Worm (Caenorhabditis elegans) whole organism, young adult: ENCODE data around the gene vha-3.
A peak's percentile ranks its signal among the peaks of the same experiment; 100 is the strongest.

Experiments used
- B0035.1 ChIP-seq: sonication (generic microtip); optimal IDR thresholded peaks from 2 replicates; lab custom pipeline; 2016; ENCODE audit warnings: missing genetic modification characterization, mild to moderate bottlenecking, missing compliant biosample characterization, missing genotype, missing genetic modification reagents
- D2030.7 ChIP-seq: fragments of 200-800 bp; sonication (Bioruptor generic); IDR thresholded peaks from 2 replicates; pipeline ENCODE4 v1.3.6; 2022; ENCODE audit warnings: missing genetic modification reagents, missing genetic modification characterization, missing compliant biosample characterization
- F22D6.2 ChIP-seq: sonication (generic microtip); optimal IDR thresholded peaks from 2 replicates; lab custom pipeline; 2016; ENCODE audit warnings: mild to moderate bottlenecking, missing genetic modification characterization, missing compliant biosample characterization
- F33H1.4 ChIP-seq: fragments of 200-800 bp; sonication (Bioruptor generic); IDR thresholded peaks from 2 replicates; pipeline ENCODE4 v1.3.6; 2022; ENCODE audit warnings: missing genetic modification reagents, missing genetic modification characterization, missing compliant biosample characterization
- F49E8.2 ChIP-seq: sonication (generic microtip); optimal IDR thresholded peaks from 3 replicates; lab custom pipeline; 2017; ENCODE audit warnings: missing genetic modification characterization, mild to moderate bottlenecking, missing compliant biosample characterization, antibody characterized with exemption, moderate library complexity; ENCODE audit not compliant: insufficient read depth
- T07F8.4 ChIP-seq: sonication (generic microtip); optimal IDR thresholded peaks from 2 replicates; lab custom pipeline; 2016; ENCODE audit warnings: mild to moderate bottlenecking, missing genetic modification characterization, moderate library complexity, missing compliant biosample characterization
- Y56A3A.18 ChIP-seq: fragments of 200-800 bp; sonication (Bioruptor generic); IDR thresholded peaks from 2 replicates; pipeline ENCODE4 v1.3.6; 2022; ENCODE audit warnings: missing genetic modification reagents, missing genetic modification characterization, missing compliant biosample characterization
- Y67H2A.10 ChIP-seq: fragments of 200-800 bp; sonication (Bioruptor generic); conservative IDR thresholded peaks from 2 replicates; pipeline ENCODE4 v1.3.6; 2022; ENCODE audit warnings: missing genetic modification reagents, missing genetic modification characterization, missing compliant biosample characterization
- akir-1 ChIP-seq: fragments of 200-800 bp; sonication (Bioruptor generic); optimal IDR thresholded peaks from 2 replicates; lab custom pipeline; 2018; ENCODE audit warnings: mild to moderate bottlenecking, missing genetic modification characterization, moderate library complexity, missing compliant biosample characterization
- atf-7 ChIP-seq: sonication (generic microtip); optimal IDR thresholded peaks from 2 replicates; lab custom pipeline; 2017; ENCODE audit warnings: mild to moderate bottlenecking, missing genetic modification characterization, missing compliant biosample characterization
- athp-1 ChIP-seq: sonication (generic microtip); optimal IDR thresholded peaks from 2 replicates; lab custom pipeline; 2017; ENCODE audit warnings: mild to moderate bottlenecking, missing genetic modification characterization, missing compliant biosample characterization
- attf-5 ChIP-seq: fragments of 200-800 bp; sonication (Bioruptor generic); optimal IDR thresholded peaks from 2 replicates; lab custom pipeline; 2018; ENCODE audit warnings: mild to moderate bottlenecking, missing genetic modification characterization, missing compliant biosample characterization
- cebp-1 ChIP-seq, 2 experiments: fragments of 200-800 bp in 1 of 2; sonication (Bioruptor generic) in 1 of 2; sonication (generic microtip) in 1 of 2; IDR thresholded peaks in 1 of 2; optimal IDR thresholded peaks in 1 of 2; 2 replicates each; pipeline versions ENCODE4 v1.3.6 to Lab custom; 2017 to 2022; ENCODE audit warnings: missing compliant biosample characterization in 2 of 2, missing genetic modification characterization in 2 of 2, mild to moderate bottlenecking in 1 of 2, missing genetic modification reagents in 1 of 2, moderate library complexity in 1 of 2
- ceh-27 ChIP-seq: fragments of 200-800 bp; sonication (Bioruptor generic); optimal IDR thresholded peaks from 2 replicates; lab custom pipeline; 2018; ENCODE audit warnings: mild to moderate bottlenecking, missing genetic modification characterization, moderate library complexity, missing compliant biosample characterization
- ceh-91 ChIP-seq: fragments of 200-800 bp; sonication (Bioruptor generic); IDR thresholded peaks from 2 replicates; pipeline ENCODE4 v1.3.6; 2022; ENCODE audit warnings: missing genetic modification reagents, missing genetic modification characterization, missing compliant biosample characterization
- dox-1 ChIP-seq: fragments of 200-800 bp; sonication (Bioruptor generic); IDR thresholded peaks from 2 replicates; pipeline ENCODE4 v1.3.6; 2022; ENCODE audit warnings: missing genetic modification reagents, missing genetic modification characterization, missing compliant biosample characterization
- egl-18 ChIP-seq: fragments of 200-800 bp; sonication (Bioruptor generic); IDR thresholded peaks from 2 replicates; pipeline ENCODE4 v1.3.6; 2022; ENCODE audit warnings: missing genetic modification reagents, missing genetic modification characterization, missing compliant biosample characterization
- ets-4 ChIP-seq: fragments of 200-800 bp; sonication (Bioruptor generic); optimal IDR thresholded peaks from 2 replicates; lab custom pipeline; 2018; ENCODE audit warnings: mild to moderate bottlenecking, missing genetic modification characterization, missing compliant biosample characterization
- him-1 ChIP-seq: sonication (generic microtip); optimal IDR thresholded peaks from 2 replicates; lab custom pipeline; 2016; ENCODE audit warnings: missing genotype, missing genetic modification reagents, missing genetic modification characterization, missing compliant biosample characterization
- hrde-1 ChIP-seq: sonication (generic microtip); optimal IDR thresholded peaks from 2 replicates; lab custom pipeline; 2016; ENCODE audit warnings: missing genetic modification characterization, mild to moderate bottlenecking, missing compliant biosample characterization, moderate library complexity, missing genotype, missing genetic modification reagents, borderline replicate concordance
- let-607 ChIP-seq, 2 experiments: fragments of 200-800 bp in 1 of 2; sonication (Bioruptor generic) in 1 of 2; sonication (generic microtip) in 1 of 2; optimal IDR thresholded peaks; 2 replicates each; lab custom pipeline; 2016 to 2018; ENCODE audit warnings: mild to moderate bottlenecking in 2 of 2, missing compliant biosample characterization in 2 of 2, missing genetic modification characterization in 2 of 2, moderate library complexity in 2 of 2, missing genotype in 1 of 2
- lin-35 ChIP-seq, 3 experiments: fragments of 150-350 bp in 2 of 3; sonication (generic microtip) in 1 of 3; optimal IDR thresholded peaks; 2 replicates each; lab custom pipeline; 2014 to 2018; ENCODE audit warnings: missing biosample characterization in 3 of 3, missing genetic modification characterization in 3 of 3, missing genetic modification reagents in 3 of 3
- lin-40 ChIP-seq: sonication (generic microtip); optimal IDR thresholded peaks from 2 replicates; lab custom pipeline; 2016; ENCODE audit warnings: missing genetic modification characterization, mild to moderate bottlenecking, missing compliant biosample characterization, missing genotype, missing genetic modification reagents
- lin-54 ChIP-seq: fragments of 200-800 bp; sonication (Bioruptor generic); optimal IDR thresholded peaks from 2 replicates; lab custom pipeline; 2018; ENCODE audit warnings: mild to moderate bottlenecking, missing genetic modification characterization, missing compliant biosample characterization
- lsl-1 ChIP-seq: fragments of 200-800 bp; sonication (Bioruptor generic); optimal IDR thresholded peaks from 2 replicates; lab custom pipeline; 2018; ENCODE audit warnings: mild to moderate bottlenecking, missing genetic modification characterization, moderate library complexity, missing compliant biosample characterization
- madf-10 ChIP-seq: sonication (generic microtip); optimal IDR thresholded peaks from 2 replicates; lab custom pipeline; 2016; ENCODE audit warnings: mild to moderate bottlenecking, missing genetic modification characterization, missing compliant biosample characterization
- mcd-1 ChIP-seq: fragments of 200-800 bp; sonication (Bioruptor generic); IDR thresholded peaks from 2 replicates; pipeline ENCODE4 v1.3.6; 2022; ENCODE audit warnings: missing genetic modification reagents, missing genetic modification characterization, missing compliant biosample characterization
- mes-4 ChIP-seq: sonication (generic microtip); optimal IDR thresholded peaks from 2 replicates; lab custom pipeline; 2016; ENCODE audit warnings: missing genotype, missing genetic modification characterization, missing compliant biosample characterization
- nhr-80 ChIP-seq: sonication (generic microtip); optimal IDR thresholded peaks from 2 replicates; lab custom pipeline; 2016; ENCODE audit warnings: missing genetic modification characterization, missing compliant biosample characterization
- nhr-90 ChIP-seq: sonication (generic microtip); optimal IDR thresholded peaks from 2 replicates; lab custom pipeline; 2016; ENCODE audit warnings: missing genotype, mild to moderate bottlenecking, missing genetic modification characterization, missing compliant biosample characterization
- pbrm-1 ChIP-seq: fragments of 200-800 bp; sonication (Bioruptor generic); IDR thresholded peaks from 2 replicates; pipeline ENCODE4 v1.3.6; 2022; ENCODE audit warnings: missing genetic modification reagents, missing genetic modification characterization, missing compliant biosample characterization
- rcor-1 ChIP-seq: fragments of 200-800 bp; sonication (Bioruptor generic); IDR thresholded peaks from 2 replicates; pipeline ENCODE4 v1.3.6; 2022; ENCODE audit warnings: missing genetic modification reagents, missing genetic modification characterization, missing compliant biosample characterization
- snpc-1.1 ChIP-seq: sonication (generic microtip); optimal IDR thresholded peaks from 2 replicates; lab custom pipeline; 2017; ENCODE audit warnings: missing genetic modification characterization, mild to moderate bottlenecking, missing compliant biosample characterization, antibody characterized with exemption, moderate library complexity, missing genotype, missing genetic modification reagents; ENCODE audit not compliant: insufficient read depth
- snpc-4 ChIP-seq, 5 experiments: fragments of 150-350 bp in 1 of 5; sonication (generic microtip) in 4 of 5; optimal IDR thresholded peaks; 2 replicates each; lab custom pipeline; 2014 to 2018; ENCODE audit warnings: missing genetic modification characterization in 5 of 5, missing biosample characterization in 3 of 5, antibody characterized with exemption in 2 of 5, mild to moderate bottlenecking in 2 of 5, missing compliant biosample characterization in 2 of 5, missing genotype in 2 of 5, moderate library complexity in 2 of 5, missing genetic modification reagents in 1 of 5
- somi-1 ChIP-seq: fragments of 200-800 bp; sonication (Bioruptor generic); optimal IDR thresholded peaks from 2 replicates; lab custom pipeline; 2018; ENCODE audit warnings: mild to moderate bottlenecking, missing genetic modification characterization, missing compliant biosample characterization
- tbp1 ChIP-seq: fragments of 200-800 bp; sonication (Bioruptor generic); optimal IDR thresholded peaks from 2 replicates; lab custom pipeline; 2018; ENCODE audit warnings: mild to moderate bottlenecking, missing genetic modification characterization, missing compliant biosample characterization
- tlf-1 ChIP-seq: fragments of 200-800 bp; sonication (Bioruptor generic); optimal IDR thresholded peaks from 2 replicates; lab custom pipeline; 2018; ENCODE audit warnings: mild to moderate bottlenecking, missing genetic modification characterization, missing compliant biosample characterization
- unc-62 ChIP-seq: fragments of 150-350 bp; optimal IDR thresholded peaks from 2 replicates; lab custom pipeline; 2014; ENCODE audit warnings: missing biosample characterization, missing genetic modification reagents, missing genetic modification characterization
- xnd-1 ChIP-seq: sonication (generic microtip); optimal IDR thresholded peaks from 2 replicates; lab custom pipeline; 2016; ENCODE audit warnings: missing genotype, missing genetic modification reagents, missing genetic modification characterization, missing compliant biosample characterization
- zfh-2 ChIP-seq: fragments of 200-800 bp; sonication (Bioruptor generic); conservative IDR thresholded peaks from 2 replicates; pipeline ENCODE4 v1.3.6; 2022; ENCODE audit warnings: missing genetic modification reagents, missing genetic modification characterization, missing compliant biosample characterization
- zim-3 ChIP-seq: sonication (generic microtip); optimal IDR thresholded peaks from 2 replicates; lab custom pipeline; 2017; ENCODE audit warnings: mild to moderate bottlenecking, missing genetic modification characterization, moderate library complexity, missing compliant biosample characterization
- ztf-18 ChIP-seq: sonication (generic microtip); optimal IDR thresholded peaks from 2 replicates; lab custom pipeline; 2016; ENCODE audit warnings: missing genotype, mild to moderate bottlenecking, missing genetic modification characterization, missing compliant biosample characterization
- ztf-22 ChIP-seq: fragments of 200-800 bp; sonication (Bioruptor generic); optimal IDR thresholded peaks from 2 replicates; lab custom pipeline; 2018; ENCODE audit warnings: mild to moderate bottlenecking, missing genetic modification characterization, moderate library complexity, missing compliant biosample characterization
- ztf-26 ChIP-seq: sonication (generic microtip); optimal IDR thresholded peaks from 2 replicates; lab custom pipeline; 2017; ENCODE audit warnings: missing genetic modification characterization, missing compliant biosample characterization

The vha-3 gene

ce11 chrIV:2320009-2320408, 4.3 kb upstream of the vha-3 start (continued):
- no peak for TF ChIP-seq ztf-22 (GFP tag; lab: Kevin White, UChicago)
- no peak for TF ChIP-seq him-1
- no peak for TF ChIP-seq ztf-26 (tag; lab: Kevin White, UChicago)
- TF ChIP-seq, all 124 proteins: peak for 0

ce11 chrIV:2316796-2317195, 1.1 kb upstream of the vha-3 start:
- TF ChIP-seq hrde-1 (no peak), lin-54 (peak; percentile 58), cebp-1 (GFP tag; IDR thresholded peaks at IDR 0.05; lab: Robert Waterston, UW) (no peak), cebp-1 (tag; optimal IDR thresholded peaks at IDR 0.05; lab: Kevin White, UChicago) (peak; percentile 63), akir-1 (GFP tag; lab: Kevin White, UChicago) (no peak), mcd-1 (peak; percentile 84), B0035.1 (tag; lab: Kevin White, UChicago) (no peak), atf-7 (tag; lab: Kevin White, UChicago) (peak; percentile 10), ztf-18 (tag; lab: Kevin White, UChicago) (peak; percentile 64), tbp1 (peak; percentile 41), somi-1 (GFP tag; lab: Kevin White, UChicago) (no peak), mes-4 (tag; lab: Kevin White, UChicago) (no peak), ceh-27 (GFP tag; lab: Kevin White, UChicago) (peak; percentile 39), madf-10 (tag; lab: Kevin White, UChicago) (peak; percentile 54), ztf-22 (GFP tag; lab: Kevin White, UChicago) (no peak), lin-35 (GFP tag; optimal IDR thresholded peaks at IDR 0.05; lab: Kevin White, UChicago) (peak in 1 of 3 experiments; percentile 51), Y67H2A.10 (GFP tag; lab: Robert Waterston, UW) (peak; percentile 34; the same call in 1 of the 2 replicates), dox-1 (GFP tag; lab: Robert Waterston, UW) (peak; percentile 81), pbrm-1 (GFP tag; lab: Robert Waterston, UW) (peak; percentile 47; the same call in 1 of the 2 replicates), lin-40 (peak; percentile 5), snpc-1.1 (tag; lab: Kevin White, UChicago) (no peak), zfh-2 (GFP tag; lab: Robert Waterston, UW) (peak; percentile 91), Y56A3A.18 (GFP tag; lab: Robert Waterston, UW) (no peak), attf-5 (peak; percentile 76), lsl-1 (GFP tag; lab: Kevin White, UChicago) (peak; percentile 15), athp-1 (no peak), tlf-1 (GFP tag; lab: Kevin White, UChicago) (peak; percentile 4), F49E8.2 (no peak), xnd-1 (tag; lab: Kevin White, UChicago) (no peak), let-607 (tag; optimal IDR thresholded peaks at IDR 0.05; lab: Kevin White, UChicago) (peak in 1 of 2 experiments; percentile 61), rcor-1 (GFP tag; lab: Robert Waterston, UW) (peak; percentile 46; the same call in 1 of the 2 replicates), ets-4 (peak; percentile 71), zim-3 (tag; lab: Kevin White, UChicago) (no peak), snpc-4 (GFP tag; optimal IDR thresholded peaks at IDR 0.05; lab: Kevin White, UChicago) (no peak), snpc-4 (tag; optimal IDR thresholded peaks at IDR 0.05; lab: Kevin White, UChicago) (peak in 2 of 4 experiments; percentile 22 to 34), unc-62 (GFP tag; lab: Kevin White, UChicago) (no peak), F33H1.4 (GFP tag; lab: Robert Waterston, UW) (0 out of 2 replicates have a peak, but pooled peaks have one; percentile 27), T07F8.4 (tag; lab: Kevin White, UChicago) (no peak), D2030.7 (GFP tag; lab: Robert Waterston, UW) (no peak), egl-18 (GFP tag; lab: Robert Waterston, UW) (no peak), ceh-91 (GFP tag; lab: Robert Waterston, UW) (no peak), nhr-80 (peak; percentile 95), nhr-90 (tag; lab: Kevin White, UChicago) (peak; percentile 65), F22D6.2 (tag; lab: Kevin White, UChicago) (no peak)
